Worm (Caenorhabditis elegans) whole organism, L1 larva: ENCODE measurements around the gene npl-4.1.

Source experiments
- C34B4.2 ChIP-seq: sonication (generic microtip); optimal IDR thresholded peaks from 2 replicates; lab custom pipeline; 2017; ENCODE audit warnings: mild to moderate bottlenecking, missing genetic modification characterization, missing compliant biosample characterization
- aly-2 ChIP-seq: fragments of 150-350 bp; optimal IDR thresholded peaks from 2 replicates; lab custom pipeline; 2014; ENCODE audit warnings: missing biosample characterization, missing genetic modification characterization
- ama-1 ChIP-seq: fragments of 150-350 bp; optimal IDR thresholded peaks from 2 replicates; lab custom pipeline; 2014
- blmp-1 ChIP-seq: fragments of 150-350 bp; optimal IDR thresholded peaks from 2 replicates; lab custom pipeline; 2014; ENCODE audit warnings: missing biosample characterization, missing genetic modification characterization
- ceh-8 ChIP-seq: fragments of 200-800 bp; sonication (Bioruptor generic); optimal IDR thresholded peaks from 2 replicates; lab custom pipeline; 2018; ENCODE audit warnings: mild to moderate bottlenecking, missing genetic modification characterization, moderate library complexity, missing compliant biosample characterization
- ces-1 ChIP-seq: fragments of 150-350 bp; optimal IDR thresholded peaks from 2 replicates; lab custom pipeline; 2014; ENCODE audit warnings: missing biosample characterization, missing genetic modification reagents, missing genetic modification characterization
- dpl-1 ChIP-seq, 3 experiments: fragments of 150-350 bp in 2 of 3; sonication (generic microtip) in 1 of 3; optimal IDR thresholded peaks; 2 replicates each; lab custom pipeline; 2014 to 2017; ENCODE audit warnings: missing biosample characterization in 3 of 3, missing genetic modification characterization in 3 of 3, missing genetic modification reagents in 3 of 3
- efl-1 ChIP-seq, 4 experiments: fragments of 150-350 bp; optimal IDR thresholded peaks in 3 of 4; peaks in 1 of 4; 1 replicate in 1 of 4; 2 replicates in 3 of 4; lab custom pipeline; 2014; ENCODE audit warnings: missing biosample characterization in 2 of 4, missing genetic modification characterization in 2 of 4, missing genetic modification reagents in 2 of 4
- efl-3 ChIP-seq: fragments of 200-800 bp; sonication (Bioruptor generic); optimal IDR thresholded peaks from 2 replicates; lab custom pipeline; 2018; ENCODE audit warnings: mild to moderate bottlenecking, missing genetic modification characterization, missing compliant biosample characterization
- fkh-4 ChIP-seq: sonication (generic microtip); optimal IDR thresholded peaks from 2 replicates; lab custom pipeline; 2016; ENCODE audit warnings: missing compliant biosample characterization, missing genetic modification characterization, borderline replicate concordance
- fkh-8 ChIP-seq: sonication (generic microtip); optimal IDR thresholded peaks from 2 replicates; lab custom pipeline; 2016; ENCODE audit warnings: mild to moderate bottlenecking, missing genetic modification characterization, missing compliant biosample characterization
- grh-1 ChIP-seq: fragments of 200-800 bp; sonication (Bioruptor generic); IDR thresholded peaks from 2 replicates; pipeline ENCODE4 v1.3.6; 2022; ENCODE audit warnings: missing genetic modification reagents, missing genetic modification characterization, missing compliant biosample characterization
- hlh-17 ChIP-seq: fragments of 200-800 bp; sonication (Bioruptor generic); optimal IDR thresholded peaks from 2 replicates; lab custom pipeline; 2018; ENCODE audit warnings: missing genetic modification characterization, mild to moderate bottlenecking, missing compliant biosample characterization, moderate library complexity, borderline replicate concordance
- hlh-4 ChIP-seq: sonication (generic microtip); optimal IDR thresholded peaks from 2 replicates; lab custom pipeline; 2016; ENCODE audit warnings: mild to moderate bottlenecking, missing genetic modification characterization, missing compliant biosample characterization
- irx-1 ChIP-seq: sonication (generic microtip); optimal IDR thresholded peaks from 2 replicates; lab custom pipeline; 2016; ENCODE audit warnings: missing genetic modification characterization, missing compliant biosample characterization
- isw-1 ChIP-seq: fragments of 200-800 bp; sonication (Bioruptor generic); IDR thresholded peaks from 2 replicates; pipeline ENCODE4 v1.3.6; 2022; ENCODE audit warnings: missing genetic modification characterization, missing compliant biosample characterization
- lin-14 ChIP-seq: fragments of 200-800 bp; sonication (Bioruptor generic); optimal IDR thresholded peaks from 2 replicates; lab custom pipeline; 2018; ENCODE audit warnings: mild to moderate bottlenecking, missing genetic modification characterization, moderate library complexity, missing compliant biosample characterization
- lin-15B ChIP-seq: fragments of 150-350 bp; sonication (generic microtip); optimal IDR thresholded peaks from 3 replicates; lab custom pipeline; 2014; ENCODE audit warnings: missing biosample characterization, missing genetic modification characterization
- lsy-2 ChIP-seq, 2 experiments: fragments of 150-350 bp; optimal IDR thresholded peaks; 2 replicates each; lab custom pipeline; 2014; ENCODE audit warnings: missing biosample characterization in 2 of 2, missing genetic modification characterization in 2 of 2
- mab-9 ChIP-seq: fragments of 200-800 bp; sonication (Bioruptor generic); IDR thresholded peaks from 2 replicates; pipeline ENCODE4 v1.3.6; 2022; ENCODE audit warnings: missing genetic modification reagents, missing genetic modification characterization, missing compliant biosample characterization
- nhr-12 ChIP-seq: sonication (generic microtip); optimal IDR thresholded peaks from 2 replicates; lab custom pipeline; 2017; ENCODE audit warnings: missing biosample characterization, missing genetic modification characterization
- nhr-19 ChIP-seq: fragments of 200-800 bp; sonication (Bioruptor generic); conservative IDR thresholded peaks from 2 replicates; pipeline ENCODE4 v1.3.6; 2022; ENCODE audit warnings: missing genetic modification characterization, missing compliant biosample characterization
- nhr-20 ChIP-seq: sonication (generic microtip); optimal IDR thresholded peaks from 2 replicates; lab custom pipeline; 2016; ENCODE audit warnings: mild to moderate bottlenecking, missing genetic modification characterization, missing compliant biosample characterization
- nhr-76 ChIP-seq: sonication (generic microtip); optimal IDR thresholded peaks from 2 replicates; lab custom pipeline; 2017; ENCODE audit warnings: missing biosample characterization, missing genetic modification characterization
- nhr-84 ChIP-seq: sonication (generic microtip); optimal IDR thresholded peaks from 2 replicates; lab custom pipeline; 2017; ENCODE audit warnings: missing biosample characterization, missing genetic modification characterization
- nhr-85 ChIP-seq: sonication (generic microtip); peaks from one replicate; lab custom pipeline; 2016; ENCODE audit warnings: missing genetic modification characterization, inconsistent platforms, missing compliant biosample characterization
- pag-3 ChIP-seq: sonication (generic microtip); optimal IDR thresholded peaks from 2 replicates; lab custom pipeline; 2017; ENCODE audit warnings: missing genetic modification characterization, mild to moderate bottlenecking, missing compliant biosample characterization, antibody characterized with exemption, borderline replicate concordance; ENCODE audit not compliant: insufficient read depth
- pax-3 ChIP-seq: fragments of 200-800 bp; sonication (Bioruptor generic); optimal IDR thresholded peaks from 2 replicates; lab custom pipeline; 2018; ENCODE audit warnings: mild to moderate bottlenecking, missing genetic modification characterization, moderate library complexity, missing compliant biosample characterization
- skn-1 ChIP-seq: fragments of 150-350 bp; optimal IDR thresholded peaks from 2 replicates; lab custom pipeline; 2014; ENCODE audit warnings: missing biosample characterization, missing genetic modification characterization
- snu-23 ChIP-seq: sonication (generic microtip); optimal IDR thresholded peaks from 2 replicates; lab custom pipeline; 2016; ENCODE audit warnings: missing genetic modification characterization, missing compliant biosample characterization
- tlp-1 ChIP-seq: fragments of 150-350 bp; optimal IDR thresholded peaks from 2 replicates; lab custom pipeline; 2014; ENCODE audit warnings: missing biosample characterization, missing genetic modification characterization
- unc-62 ChIP-seq: fragments of 150-350 bp; optimal IDR thresholded peaks from 2 replicates; lab custom pipeline; 2014; ENCODE audit warnings: missing biosample characterization, missing genetic modification reagents, missing genetic modification characterization
- unc-98 ChIP-seq: fragments of 200-800 bp; sonication (Bioruptor generic); IDR thresholded peaks from 2 replicates; pipeline ENCODE4 v1.3.6; 2022; ENCODE audit warnings: missing genetic modification characterization, missing compliant biosample characterization
- zag-1 ChIP-seq: fragments of 150-350 bp; optimal IDR thresholded peaks from 2 replicates; lab custom pipeline; 2014; ENCODE audit warnings: missing biosample characterization, missing genetic modification characterization
- zip-4 ChIP-seq: fragments of 200-800 bp; sonication (Bioruptor generic); optimal IDR thresholded peaks from 2 replicates; lab custom pipeline; 2018; ENCODE audit warnings: mild to moderate bottlenecking, missing genetic modification characterization, moderate library complexity, missing compliant biosample characterization
- ztf-11 ChIP-seq, 2 experiments: sonication (generic microtip); optimal IDR thresholded peaks; 2 replicates each; lab custom pipeline; 2016 to 2017; ENCODE audit warnings: missing genetic modification characterization in 2 of 2, missing biosample characterization in 1 of 2, missing compliant biosample characterization in 1 of 2

Gene npl-4.1

ce11 chrII:5638059-5638458, 6.9 kb downstream of the npl-4.1 start, which contains the start of gene F59E12.3:
Gene F59E12.3 (plus strand): TSS chrII:5638359.
- no peak for TF ChIP-seq mab-9 (GFP tag; lab: Robert Waterston, UW)
- TF ChIP-seq snu-23 (GFP tag; lab: Kevin White, UChicago): no peak
- TF ChIP-seq hlh-4 (tag; lab: Kevin White, UChicago): no peak
- TF ChIP-seq efl-1 (optimal IDR thresholded peaks at IDR 0.05; lab: Kevin White, UChicago): no peak
- no peak for TF ChIP-seq efl-1 (GFP tag; optimal IDR thresholded peaks at IDR 0.05 in 1 of 2; lab: Kevin White, UChicago)
- no peak for TF ChIP-seq zag-1
- TF ChIP-seq nhr-85 (tag; lab: Kevin White, UChicago): peak; percentile 42

- TF ChIP-seq fkh-8 (tag; lab: Kevin White, UChicago): no peak
- no peak for TF ChIP-seq lin-14 (GFP tag; lab: Kevin White, UChicago)
- TF ChIP-seq irx-1 (tag; lab: Kevin White, UChicago): no peak
These were observed 9.4 kb downstream of the npl-4.1 start for ce11 chrII:5640362-5641079.

ce11 chrII:5642110-5642509, 11.0 kb downstream of the npl-4.1 start:
- TF ChIP-seq lin-15B: no peak
- TF ChIP-seq aly-2 (tag; lab: Kevin White, UChicago): no peak
- TF ChIP-seq grh-1: no peak
- no peak for TF ChIP-seq zip-4 (GFP tag; lab: Kevin White, UChicago)
- TF ChIP-seq C34B4.2 (tag; lab: Kevin White, UChicago): no peak
- no peak for TF ChIP-seq efl-3 (GFP tag; lab: Kevin White, UChicago)
- no peak for TF ChIP-seq dpl-1 (GFP tag; optimal IDR thresholded peaks at IDR 0.05; lab: Kevin White, UChicago)
- TF ChIP-seq ama-1: no peak
- TF ChIP-seq isw-1 (GFP tag; lab: Robert Waterston, UW): no peak

- TF ChIP-seq hlh-17 (GFP tag; lab: Kevin White, UChicago): no peak
- no peak for TF ChIP-seq nhr-12
- TF ChIP-seq nhr-76 (tag; lab: Kevin White, UChicago): no peak
- TF ChIP-seq irx-1 (tag; lab: Kevin White, UChicago): no peak
- no peak for TF ChIP-seq efl-1 (optimal IDR thresholded peaks at IDR 0.05; lab: Kevin White, UChicago)
- TF ChIP-seq efl-1 (GFP tag; optimal IDR thresholded peaks at IDR 0.05 in 1 of 2; lab: Kevin White, UChicago): no peak
- TF ChIP-seq zag-1: no peak
- TF ChIP-seq ztf-11 (tag; optimal IDR thresholded peaks at IDR 0.05; lab: Kevin White, UChicago): no peak
- TF ChIP-seq lin-14 (GFP tag; lab: Kevin White, UChicago): no peak
- no peak for TF ChIP-seq unc-98 (GFP tag; lab: Robert Waterston, UW)
- TF ChIP-seq nhr-19 (GFP tag; lab: Robert Waterston, UW): no peak
- no peak for TF ChIP-seq nhr-20 (tag; lab: Kevin White, UChicago)
- no peak for TF ChIP-seq pag-3 (tag; lab: Kevin White, UChicago)
- TF ChIP-seq blmp-1 (tag; lab: Kevin White, UChicago): no peak
- no peak for TF ChIP-seq tlp-1 (tag; lab: Kevin White, UChicago)
- no peak for TF ChIP-seq dpl-1 (GFP tag; optimal IDR thresholded peaks at IDR 0.05; lab: Kevin White, UChicago)
- TF ChIP-seq unc-62: no peak
- no peak for TF ChIP-seq ceh-8 (GFP tag; lab: Kevin White, UChicago)
- no peak for TF ChIP-seq fkh-4 (tag; lab: Kevin White, UChicago)
- no peak for TF ChIP-seq isw-1 (GFP tag; lab: Robert Waterston, UW)
- TF ChIP-seq, all 84 proteins: peak for 0
These were observed 15.8 kb downstream of the npl-4.1 start, which contains the start of gene F59E12.9 for ce11 chrII:5646942-5647341. Gene F59E12.9 (minus strand): TSS chrII:5647042.

- TF ChIP-seq nhr-84 (tag; lab: Kevin White, UChicago) (no peak), ces-1 (GFP tag; lab: Kevin White, UChicago) (no peak), unc-98 (GFP tag; lab: Robert Waterston, UW) (no peak), skn-1 (tag; lab: Kevin White, UChicago) (no peak), pax-3 (tag; lab: Kevin White, UChicago) (no peak), lsy-2 (tag; optimal IDR thresholded peaks at IDR 0.05; lab: Kevin White, UChicago) (no peak)
These were observed 17.1 kb downstream of the npl-4.1 start, which contains the start of gene ddl-1 for ce11 chrII:5648272-5648671. Gene ddl-1 (minus strand): TSS chrII:5648372.
